ENCODE assay signal across 3 fruit fly cellular contexts in the genomic region with DNA sequence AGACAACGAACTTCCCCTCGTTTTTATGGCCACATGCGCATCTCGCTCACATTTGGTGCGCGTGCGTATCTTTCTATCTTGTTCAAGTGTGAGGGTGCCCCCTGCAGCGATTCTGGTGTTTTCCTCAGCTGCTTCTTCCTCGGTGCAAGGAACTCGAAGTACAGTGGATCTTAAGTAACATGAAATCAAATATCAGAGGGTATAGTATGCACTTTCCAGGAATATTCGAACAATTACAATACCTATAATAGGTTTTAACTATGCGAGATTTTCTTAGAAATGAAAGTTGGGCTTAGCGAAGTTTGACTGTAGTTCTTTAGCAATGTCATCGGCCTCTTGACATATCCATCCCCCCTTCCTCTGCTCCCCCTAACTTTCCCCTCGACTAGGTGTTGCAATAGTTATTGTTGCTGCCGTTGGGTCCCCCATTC.
TF ChIP-seq lines count a peak whose summit lies in the region.

No protein-coding gene starts in this region.

- no peak for TF ChIP-seq CTCF in whole organism, embryonic (GFP tag; optimal IDR thresholded peaks at IDR 0.05; lab: Kevin White, UChicago)

TF ChIP-seq in whole organism, embryonic, 481 proteins besides CTCF, POLR2A, EP300 and RAD21 (continues in another document):
- TF ChIP-seq Optix (GFP tag; IDR thresholded peaks at IDR 0.05; lab: Robert Waterston, UW) = peak; percentile 38; the same call in 1 of the 3 replicates
- TF ChIP-seq CG4328 (GFP tag; optimal IDR thresholded peaks at IDR 0.05; lab: Kevin White, UChicago) = peak; percentile 9
- peak; percentile 3 for TF ChIP-seq CG4854 (GFP tag; optimal IDR thresholded peaks at IDR 0.05; lab: Kevin White, UChicago)
- TF ChIP-seq ATbp (GFP tag; optimal IDR thresholded peaks at IDR 0.05; lab: Kevin White, UChicago) = peak; percentile 39
- TF ChIP-seq sens (GFP tag; lab: Kevin White, UChicago) = peak; percentile 96
- peak; percentile 36 for TF ChIP-seq jumu (GFP tag; optimal IDR thresholded peaks at IDR 0.05; lab: Kevin White, UChicago)
- no peak for TF ChIP-seq h (optimal IDR thresholded peaks at IDR 0.05; lab: Kevin White, UChicago)
- TF ChIP-seq CG10654 (GFP tag; optimal IDR thresholded peaks at IDR 0.05; lab: Kevin White, UChicago) = no peak
- no peak for TF ChIP-seq CG5953 (GFP tag; IDR thresholded peaks at IDR 0.05; lab: Robert Waterston, UW)
- TF ChIP-seq gcm (GFP tag; optimal IDR thresholded peaks at IDR 0.05; lab: Kevin White, UChicago) = peak; percentile 45
- peak; percentile 40 for TF ChIP-seq Ssrp (tag; optimal IDR thresholded peaks at IDR 0.05; lab: Kevin White, UChicago)
- TF ChIP-seq CHES-1-like (GFP tag; optimal IDR thresholded peaks at IDR 0.05; lab: Kevin White, UChicago) = peak; percentile 15
- peak; percentile 86 for TF ChIP-seq Ets65A (GFP tag; lab: Kevin White, UChicago)
- TF ChIP-seq CG11560 (tag; IDR thresholded peaks at IDR 0.05; lab: Robert Waterston, UW) = peak; percentile 76
- TF ChIP-seq CG8388 (GFP tag; optimal IDR thresholded peaks at IDR 0.05; lab: Kevin White, UChicago) = peak; percentile 61
- TF ChIP-seq Awh (GFP tag; IDR thresholded peaks at IDR 0.05; lab: Robert Waterston, UW) = peak; percentile 68
- TF ChIP-seq so (GFP tag; IDR thresholded peaks at IDR 0.05; lab: Robert Waterston, UW) = 0 out of 3 replicates have a peak, but pooled peaks have one; percentile 28
- no peak for TF ChIP-seq E2f1 (GFP tag; IDR thresholded peaks at IDR 0.05; lab: Robert Waterston, UW)
- TF ChIP-seq CG17568 (GFP tag; optimal IDR thresholded peaks at IDR 0.05; lab: Kevin White, UChicago) = no peak
- peak; percentile 32; the same call in 1 of the 3 replicates for TF ChIP-seq dysf (GFP tag; IDR thresholded peaks at IDR 0.05; lab: Robert Waterston, UW)
- peak; percentile 44 for TF ChIP-seq Blimp-1 (GFP tag; optimal IDR thresholded peaks at IDR 0.05; lab: Kevin White, UChicago)
- peak; percentile 56 for TF ChIP-seq fd96Cb (tag; optimal IDR thresholded peaks at IDR 0.05; lab: Kevin White, UChicago)
- peak; percentile 21 for TF ChIP-seq CG12236 (GFP tag; optimal IDR thresholded peaks at IDR 0.05; lab: Kevin White, UChicago)
- TF ChIP-seq CG12942 (GFP tag; optimal IDR thresholded peaks at IDR 0.05; lab: Kevin White, UChicago) = no peak
- TF ChIP-seq Side (GFP tag; optimal IDR thresholded peaks at IDR 0.05; lab: Kevin White, UChicago) = peak; percentile 65
- TF ChIP-seq seq (GFP tag; IDR thresholded peaks at IDR 0.05; lab: Robert Waterston, UW) = no peak
- 0 out of 3 replicates have a peak, but pooled peaks have one; percentile 53 for TF ChIP-seq CG2199 (GFP tag; IDR thresholded peaks at IDR 0.05; lab: Robert Waterston, UW)
- no peak for TF ChIP-seq CG6175 (GFP tag; IDR thresholded peaks at IDR 0.05; lab: Robert Waterston, UW)

TF ChIP-seq in whole organism, prepupa, 60 proteins besides CTCF, POLR2A, EP300 and RAD21 (continues in another document):
- TF ChIP-seq Smox (GFP tag; optimal IDR thresholded peaks at IDR 0.05; lab: Kevin White, UChicago) (no peak), Met (GFP tag; optimal IDR thresholded peaks at IDR 0.05; lab: Kevin White, UChicago) (no peak), CG32006 (GFP tag; optimal IDR thresholded peaks at IDR 0.05; lab: Kevin White, UChicago) (peak; percentile 29), ss (GFP tag; optimal IDR thresholded peaks at IDR 0.05; lab: Kevin White, UChicago) (peak in 1 of 2 experiments; percentile 33), dsx (GFP tag; optimal IDR thresholded peaks at IDR 0.05; lab: Kevin White, UChicago; ENCODE audit: poor library complexity, severe bottlenecking) (peak; percentile 46), salr (GFP tag; optimal IDR thresholded peaks at IDR 0.05; lab: Kevin White, UChicago) (peak in 1 of 2 experiments; percentile 59), CG3032 (tag; optimal IDR thresholded peaks at IDR 0.05; lab: Kevin White, UChicago) (peak; percentile 67), svp (GFP tag; lab: Kevin White, UChicago) (peak; percentile 35), Eip93F (GFP tag; optimal IDR thresholded peaks at IDR 0.05; lab: Kevin White, UChicago) (no peak), Lpt (GFP tag; optimal IDR thresholded peaks at IDR 0.05; lab: Kevin White, UChicago) (peak; percentile 44), CG6808 (GFP tag; optimal IDR thresholded peaks at IDR 0.05; lab: Kevin White, UChicago) (peak; percentile 59), CG9139 (GFP tag; optimal IDR thresholded peaks at IDR 0.05; lab: Kevin White, UChicago) (no peak), achi (GFP tag; optimal IDR thresholded peaks at IDR 0.05; lab: Kevin White, UChicago) (peak; percentile 62), CG11294 (GFP tag; IDR thresholded peaks at IDR 0.05; lab: Robert Waterston, UW) (no peak), CG10631 (GFP tag; optimal IDR thresholded peaks at IDR 0.05; lab: Kevin White, UChicago) (peak; percentile 62), Eip75B (GFP tag; optimal IDR thresholded peaks at IDR 0.05; lab: Kevin White, UChicago) (peak; percentile 67), OdsH (GFP tag; optimal IDR thresholded peaks at IDR 0.05; lab: Kevin White, UChicago) (peak; percentile 27), acj6 (GFP tag; optimal IDR thresholded peaks at IDR 0.05; lab: Kevin White, UChicago) (peak; percentile 46), CG8319 (GFP tag; optimal IDR thresholded peaks at IDR 0.05; lab: Kevin White, UChicago) (peak; percentile 3), fd59A (GFP tag; optimal IDR thresholded peaks at IDR 0.05; lab: Kevin White, UChicago) (peak; percentile 36), CG8119 (GFP tag; IDR thresholded peaks at IDR 0.05; lab: Robert Waterston, UW) (peak; percentile 53; the same call in 2 of the 3 replicates), Eip78C (GFP tag; lab: Kevin White, UChicago) (peak; percentile 81), fkh (GFP tag; optimal IDR thresholded peaks at IDR 0.05; lab: Kevin White, UChicago) (no peak), CG3919 (GFP tag; optimal IDR thresholded peaks at IDR 0.05; lab: Kevin White, UChicago) (peak; percentile 58), CG6163 (GFP tag; IDR thresholded peaks at IDR 0.05; lab: Robert Waterston, UW) (peak; percentile 77), CG10669 (GFP tag; optimal IDR thresholded peaks at IDR 0.05; lab: Kevin White, UChicago) (peak; percentile 37), CG15336 (GFP tag; IDR thresholded peaks at IDR 0.05; lab: Robert Waterston, UW) (peak; percentile 46; the same call in 1 of the 2 replicates), spab (GFP tag; optimal IDR thresholded peaks at IDR 0.05; lab: Kevin White, UChicago) (peak; percentile 36), lz (GFP tag; optimal IDR thresholded peaks at IDR 0.05; lab: Kevin White, UChicago) (no peak), Hr4 (GFP tag; optimal IDR thresholded peaks at IDR 0.05; lab: Kevin White, UChicago) (peak; percentile 10)

TF ChIP-seq in whole organism, pupa, 21 proteins besides CTCF, POLR2A, EP300 and RAD21:
- TF ChIP-seq CG17806 (tag; optimal IDR thresholded peaks at IDR 0.05; lab: Kevin White, UChicago) (peak; percentile 64), rn (GFP tag; IDR thresholded peaks at IDR 0.05; lab: Robert Waterston, UW) (no peak), CG4496 (GFP tag; IDR thresholded peaks at IDR 0.05; lab: Robert Waterston, UW) (peak; percentile 83), CG13204 (GFP tag; optimal IDR thresholded peaks at IDR 0.05; lab: Kevin White, UChicago) (peak; percentile 32), CG10348 (GFP tag; IDR thresholded peaks at IDR 0.05; lab: Robert Waterston, UW) (no peak), fd96Ca (GFP tag; IDR thresholded peaks at IDR 0.05; lab: Robert Waterston, UW) (peak; percentile 65; the same call in 2 of the 3 replicates), CG8159 (tag; optimal IDR thresholded peaks at IDR 0.05; lab: Kevin White, UChicago) (peak; percentile 58), CG34367 (tag; optimal IDR thresholded peaks at IDR 0.05; lab: Kevin White, UChicago) (peak; percentile 59), Pif1A (GFP tag; optimal IDR thresholded peaks at IDR 0.05; lab: Kevin White, UChicago) (peak; percentile 64), CG15710 (tag; optimal IDR thresholded peaks at IDR 0.05; lab: Kevin White, UChicago) (peak; percentile 59), Snoo (tag; optimal IDR thresholded peaks at IDR 0.05; lab: Kevin White, UChicago) (no peak), CG12605 (GFP tag; IDR thresholded peaks at IDR 0.05; lab: Robert Waterston, UW) (peak; percentile 71; the same call in 1 of the 2 replicates), CG14655 (GFP tag; optimal IDR thresholded peaks at IDR 0.05; lab: Kevin White, UChicago) (peak; percentile 77), gl (tag; optimal IDR thresholded peaks at IDR 0.05; lab: Kevin White, UChicago) (peak; percentile 35), CG9948 (tag; optimal IDR thresholded peaks at IDR 0.05; lab: Kevin White, UChicago) (peak; percentile 59), CG8301 (tag; optimal IDR thresholded peaks at IDR 0.05; lab: Kevin White, UChicago) (peak; percentile 61), Ets98B (GFP tag; IDR thresholded peaks at IDR 0.05; lab: Robert Waterston, UW) (peak; percentile 49), EcR (GFP tag; optimal IDR thresholded peaks at IDR 0.05; lab: Kevin White, UChicago) (peak; percentile 92), CG32121 (GFP tag; IDR thresholded peaks at IDR 0.05; lab: Robert Waterston, UW) (no peak), D1 (tag; optimal IDR thresholded peaks at IDR 0.05; lab: Kevin White, UChicago) (no peak), Pif1B (GFP tag; optimal IDR thresholded peaks at IDR 0.05; lab: Kevin White, UChicago) (peak; percentile 28)
TF ChIP-seq in whole organism, pupa: peak in this region for 16.
